Worm (Caenorhabditis elegans): ENCODE measurements around the gene glb-23.

ce11 chrIV:7212769-7213168 is 6.5 kb downstream of the glb-23 start:
- TF ChIP-seq pqm-1 (tag; optimal IDR thresholded peaks at IDR 0.05) = no peak
- TF ChIP-seq pha-4 (tag; optimal IDR thresholded peaks at IDR 0.05) = no peak
- TF ChIP-seq nhr-11 (tag; optimal IDR thresholded peaks at IDR 0.05) = no peak
- TF ChIP-seq K02D7.2 (tag; optimal IDR thresholded peaks at IDR 0.05) = no peak
- TF ChIP-seq ama-1 (optimal IDR thresholded peaks at IDR 0.05) = no peak
- TF ChIP-seq nfya-1 (tag; optimal IDR thresholded peaks at IDR 0.05) = no peak
- no peak for TF ChIP-seq elt-2 (tag; optimal IDR thresholded peaks at IDR 0.05)
- TF ChIP-seq ceh-18 (tag; optimal IDR thresholded peaks at IDR 0.05) = no peak
- no peak for TF ChIP-seq nhr-232 (tag; optimal IDR thresholded peaks at IDR 0.05)
- no peak for TF ChIP-seq hlh-30 (tag; optimal IDR thresholded peaks at IDR 0.05; ENCODE audit: insufficient read depth)
- TF ChIP-seq fkh-10 (GFP tag; optimal IDR thresholded peaks at IDR 0.05) = no peak
- TF ChIP-seq pax-1 (tag; optimal IDR thresholded peaks at IDR 0.05) = no peak
- no peak for TF ChIP-seq dmd-4 (tag; optimal IDR thresholded peaks at IDR 0.05; ENCODE audit: borderline replicate concordance)
